Fruit fly (Drosophila melanogaster): ENCODE data around the gene gammaTub23C.

Gene gammaTub23C

dm6 chr2L:3012780-3013179, 40.1 kb downstream of the gammaTub23C start (continued):
- TF ChIP-seq sd (tag; optimal IDR thresholded peaks at IDR 0.05): no peak
- TF ChIP-seq Bteb2 (GFP tag; optimal IDR thresholded peaks at IDR 0.05): no peak
- no peak for TF ChIP-seq peb (GFP tag; IDR thresholded peaks at IDR 0.05)
- no peak for TF ChIP-seq Side (GFP tag; optimal IDR thresholded peaks at IDR 0.05)
- no peak for TF ChIP-seq Poxn (GFP tag; IDR thresholded peaks at IDR 0.05)
- no peak for TF ChIP-seq CG15269 (tag; optimal IDR thresholded peaks at IDR 0.05)
- TF ChIP-seq bigmax (GFP tag; optimal IDR thresholded peaks at IDR 0.05): no peak
- no peak for TF ChIP-seq CG16815 (GFP tag; optimal IDR thresholded peaks at IDR 0.05)
- TF ChIP-seq CG33213 (GFP tag; optimal IDR thresholded peaks at IDR 0.05): no peak
- no peak for TF ChIP-seq Hmr (GFP tag; optimal IDR thresholded peaks at IDR 0.05)
- no peak for TF ChIP-seq CG10654 (GFP tag; optimal IDR thresholded peaks at IDR 0.05)
- no peak for TF ChIP-seq CG15011 (GFP tag; optimal IDR thresholded peaks at IDR 0.05)
- no peak for TF ChIP-seq CG3281 (GFP tag; optimal IDR thresholded peaks at IDR 0.05)
- no peak for TF ChIP-seq Trl (optimal IDR thresholded peaks at IDR 0.05)
- TF ChIP-seq Trl (GFP tag; optimal IDR thresholded peaks at IDR 0.05): no peak
- TF ChIP-seq insv (GFP tag; optimal IDR thresholded peaks at IDR 0.05): no peak
- TF ChIP-seq hbn (GFP tag; IDR thresholded peaks at IDR 0.05; ENCODE audit: partially characterized antibody): no peak
- no peak for TF ChIP-seq Eip74EF (GFP tag; optimal IDR thresholded peaks at IDR 0.05)
- TF ChIP-seq CG14014 (GFP tag; IDR thresholded peaks at IDR 0.05): 0 out of 2 replicates have a peak, but pooled peaks have one; percentile 10
- TF ChIP-seq CG4360 (GFP tag; IDR thresholded peaks at IDR 0.05): no peak
- peak; percentile 45 for TF ChIP-seq CG31441 (GFP tag; IDR thresholded peaks at IDR 0.05)
- no peak for TF ChIP-seq CG6765 (GFP tag; optimal IDR thresholded peaks at IDR 0.05)
- TF ChIP-seq CG15479 (GFP tag; optimal IDR thresholded peaks at IDR 0.05): no peak
- peak; percentile 13 for TF ChIP-seq CG10267 (tag; optimal IDR thresholded peaks at IDR 0.05)
- no peak for TF ChIP-seq CG8089 (GFP tag; optimal IDR thresholded peaks at IDR 0.05)
- TF ChIP-seq CG17186 (GFP tag; optimal IDR thresholded peaks at IDR 0.05): no peak
- TF ChIP-seq cwo (GFP tag; optimal IDR thresholded peaks at IDR 0.05): no peak
- no peak for TF ChIP-seq CG8924 (tag; optimal IDR thresholded peaks at IDR 0.05)
- TF ChIP-seq CG14667 (GFP tag; IDR thresholded peaks at IDR 0.05): no peak
- no peak for TF ChIP-seq Neu2 (GFP tag; optimal IDR thresholded peaks at IDR 0.05; ENCODE audit: borderline replicate concordance)
- TF ChIP-seq CG7745 (tag; optimal IDR thresholded peaks at IDR 0.05): no peak
- no peak for TF ChIP-seq Dek (tag; optimal IDR thresholded peaks at IDR 0.05)
- no peak for TF ChIP-seq CG16813 (GFP tag; IDR thresholded peaks at IDR 0.05; ENCODE audit: partially characterized antibody)
- TF ChIP-seq CG7987 (GFP tag; optimal IDR thresholded peaks at IDR 0.05): no peak
- TF ChIP-seq Dbx (GFP tag; IDR thresholded peaks at IDR 0.05): no peak
- TF ChIP-seq CG6272 (GFP tag; IDR thresholded peaks at IDR 0.05): no peak
- TF ChIP-seq aop (GFP tag; IDR thresholded peaks at IDR 0.05): no peak
- TF ChIP-seq CG2712 (tag; optimal IDR thresholded peaks at IDR 0.05): peak; percentile 53
- peak; percentile 43 for TF ChIP-seq Oli (tag; optimal IDR thresholded peaks at IDR 0.05)
- TF ChIP-seq CG8765 (GFP tag; IDR thresholded peaks at IDR 0.05): no peak
- TF ChIP-seq CG7556 (GFP tag; optimal IDR thresholded peaks at IDR 0.05): no peak
- TF ChIP-seq Stat92E (GFP tag; optimal IDR thresholded peaks at IDR 0.05): no peak
- peak; percentile 37 for TF ChIP-seq Blimp-1 (GFP tag; optimal IDR thresholded peaks at IDR 0.05)
- no peak for TF ChIP-seq NfI (GFP tag; optimal IDR thresholded peaks at IDR 0.05)
- no peak for TF ChIP-seq Dref (GFP tag; IDR thresholded peaks at IDR 0.05)
- peak; percentile 35; the same call in 1 of the 2 replicates for TF ChIP-seq sob (GFP tag; IDR thresholded peaks at IDR 0.05)
- no peak for TF ChIP-seq Atf3 (GFP tag; optimal IDR thresholded peaks at IDR 0.05)
- TF ChIP-seq CG12769 (tag; optimal IDR thresholded peaks at IDR 0.05): no peak
- no peak for TF ChIP-seq Hand (GFP tag; optimal IDR thresholded peaks at IDR 0.05)
- no peak for TF ChIP-seq CG6854 (GFP tag; optimal IDR thresholded peaks at IDR 0.05)
- TF ChIP-seq stwl (tag; optimal IDR thresholded peaks at IDR 0.05): no peak
